Fruit fly (Drosophila melanogaster) whole organism, embryonic: ENCODE results near the gene CG14740.

Source experiments
- Adf1 ChIP-seq: fragments of 200-800 bp; sonication (Bioruptor generic); IDR thresholded peaks from 2 replicates; pipeline ENCODE4 v1.3.6; 2022; ENCODE audit warnings: missing biosample characterization, missing genetic modification characterization
- CG10274 ChIP-seq: fragments of 200-800 bp; sonication (Bioruptor generic); optimal IDR thresholded peaks from 3 replicates; lab custom pipeline; 2017; ENCODE audit warnings: missing biosample characterization, mild to moderate bottlenecking, missing genetic modification characterization
- CG10654 ChIP-seq: fragments of 200-800 bp; sonication (Bioruptor generic); optimal IDR thresholded peaks from 2 replicates; lab custom pipeline; 2016; ENCODE audit warnings: missing biosample characterization, missing genetic modification characterization
- CG11723 ChIP-seq: fragments of 200-800 bp; sonication (Bioruptor generic); optimal IDR thresholded peaks from 2 replicates; lab custom pipeline; 2017; ENCODE audit warnings: missing biosample characterization, mild to moderate bottlenecking, missing genetic modification characterization
- CG12155 ChIP-seq: fragments of 200-800 bp; sonication (Bioruptor generic); optimal IDR thresholded peaks from 3 replicates; lab custom pipeline; 2016; ENCODE audit warnings: missing biosample characterization, missing genetic modification characterization
- CG12236 ChIP-seq: fragments of 200-800 bp; sonication (Bioruptor generic); optimal IDR thresholded peaks from 2 replicates; lab custom pipeline; 2016; ENCODE audit warnings: missing biosample characterization, missing genetic modification characterization
- CG12299 ChIP-seq: fragments of 200-800 bp; sonication (Bioruptor generic); optimal IDR thresholded peaks from 2 replicates; lab custom pipeline; 2018; ENCODE audit warnings: missing biosample characterization, mild to moderate bottlenecking, missing genetic modification characterization
- CG12942 ChIP-seq: fragments of 200-800 bp; sonication (Bioruptor generic); optimal IDR thresholded peaks from 3 replicates; lab custom pipeline; 2016; ENCODE audit warnings: missing biosample characterization, missing genetic modification characterization
- CG14014 ChIP-seq: fragments of 200-800 bp; sonication (Bioruptor generic); IDR thresholded peaks from 2 replicates; pipeline ENCODE4 v1.3.6; 2022; ENCODE audit warnings: missing biosample characterization, missing genetic modification characterization
- CG14441 ChIP-seq: fragments of 200-800 bp; sonication (Bioruptor generic); IDR thresholded peaks from 2 replicates; pipeline ENCODE4 v1.3.6; 2022; ENCODE audit warnings: missing biosample characterization, missing genetic modification characterization
- CG14710 ChIP-seq: fragments of 200-800 bp; sonication (Bioruptor generic); optimal IDR thresholded peaks from 3 replicates; lab custom pipeline; 2019; ENCODE audit warnings: missing biosample characterization, mild to moderate bottlenecking, missing genetic modification characterization, moderate library complexity
- CG15011 ChIP-seq: fragments of 200-800 bp; sonication (Bioruptor generic); optimal IDR thresholded peaks from 3 replicates; lab custom pipeline; 2018; ENCODE audit warnings: missing biosample characterization, mild to moderate bottlenecking, missing genetic modification characterization
- CG15269 ChIP-seq: fragments of 200-800 bp; sonication (Bioruptor generic); optimal IDR thresholded peaks from 2 replicates; lab custom pipeline; 2018; ENCODE audit warnings: missing biosample characterization, mild to moderate bottlenecking, missing genetic modification characterization, moderate library complexity
- CG18599 ChIP-seq: fragments of 200-800 bp; sonication (Bioruptor generic); optimal IDR thresholded peaks from 3 replicates; lab custom pipeline; 2017; ENCODE audit warnings: missing biosample characterization, missing genetic modification characterization, mild to moderate bottlenecking, moderate library complexity, missing genetic modification reagents
- CG2129 ChIP-seq: fragments of 200-800 bp; sonication (Bioruptor generic); IDR thresholded peaks from 2 replicates; pipeline ENCODE4 v1.3.6; 2022; ENCODE audit warnings: missing biosample characterization, missing genetic modification characterization; ENCODE audit not compliant: partially characterized antibody
- CG2712 ChIP-seq: fragments of 200-800 bp; optimal IDR thresholded peaks from 3 replicates; lab custom pipeline; 2019; ENCODE audit warnings: missing biosample characterization, mild to moderate bottlenecking, missing genetic modification characterization, moderate library complexity
- CG34224 ChIP-seq: fragments of 200-800 bp; sonication (Bioruptor generic); IDR thresholded peaks from 3 replicates; pipeline ENCODE4 v1.3.6; 2022; ENCODE audit warnings: missing biosample characterization, missing genetic modification characterization; ENCODE audit not compliant: partially characterized antibody
- CG3838 ChIP-seq: fragments of 200-800 bp; sonication (Bioruptor generic); optimal IDR thresholded peaks from 3 replicates; lab custom pipeline; 2016; ENCODE audit warnings: missing biosample characterization, missing genetic modification characterization
- CG5245 ChIP-seq: fragments of 200-800 bp; sonication (Bioruptor generic); optimal IDR thresholded peaks from 3 replicates; lab custom pipeline; 2016; ENCODE audit warnings: missing biosample characterization, missing genetic modification characterization
- CG7839 ChIP-seq: fragments of 200-800 bp; sonication (Bioruptor generic); optimal IDR thresholded peaks from 3 replicates; lab custom pipeline; 2018; ENCODE audit warnings: missing biosample characterization, mild to moderate bottlenecking, missing genetic modification characterization, moderate library complexity
- CG8089 ChIP-seq: fragments of 200-800 bp; sonication (Bioruptor generic); optimal IDR thresholded peaks from 3 replicates; lab custom pipeline; 2016; ENCODE audit warnings: missing biosample characterization, missing genetic modification characterization
- CG9932 ChIP-seq: fragments of 200-800 bp; sonication (Bioruptor generic); IDR thresholded peaks from 2 replicates; pipeline ENCODE4 v1.3.6; 2022; ENCODE audit warnings: missing biosample characterization, missing genetic modification characterization
- CTCF ChIP-seq: fragments of 200-800 bp; sonication (Bioruptor generic); optimal IDR thresholded peaks from 2 replicates; lab custom pipeline; 2017; ENCODE audit warnings: missing biosample characterization, mild to moderate bottlenecking, missing genetic modification characterization, moderate library complexity
- CoRest ChIP-seq: fragments of 200-800 bp; sonication (Bioruptor generic); optimal IDR thresholded peaks from 3 replicates; lab custom pipeline; 2018; ENCODE audit warnings: missing biosample characterization, mild to moderate bottlenecking, missing genetic modification characterization, moderate library complexity
- CrebB ChIP-seq: fragments of 200-800 bp; sonication (Bioruptor generic); optimal IDR thresholded peaks from 3 replicates; lab custom pipeline; 2018; ENCODE audit warnings: missing biosample characterization, mild to moderate bottlenecking, missing genetic modification characterization
- Dip2 ChIP-seq: fragments of 200-800 bp; sonication (Bioruptor generic); IDR thresholded peaks from 2 replicates; pipeline ENCODE4 v1.3.6; 2022; ENCODE audit warnings: missing biosample characterization, missing genetic modification characterization
- Doc2 ChIP-seq: fragments of 200-800 bp; sonication (Bioruptor generic); IDR thresholded peaks from 2 replicates; pipeline ENCODE4 v1.3.6; 2022; ENCODE audit warnings: missing biosample characterization, missing genetic modification characterization
- Dp ChIP-seq: fragments of 200-800 bp; sonication (Bioruptor generic); optimal IDR thresholded peaks from 2 replicates; lab custom pipeline; 2018; ENCODE audit warnings: missing biosample characterization, mild to moderate bottlenecking, missing genetic modification characterization, moderate library complexity
- HLH3B ChIP-seq: fragments of 200-800 bp; sonication (Bioruptor generic); IDR thresholded peaks from 2 replicates; pipeline ENCODE4 v1.3.6; 2022; ENCODE audit warnings: missing biosample characterization, missing genetic modification characterization
- Hand ChIP-seq: fragments of 200-800 bp; sonication (Bioruptor generic); optimal IDR thresholded peaks from 2 replicates; lab custom pipeline; 2017; ENCODE audit warnings: mild to moderate bottlenecking, missing biosample characterization, missing genetic modification reagents, missing genetic modification characterization
- HmgD ChIP-seq: fragments of 200-800 bp; sonication (Bioruptor generic); optimal IDR thresholded peaks from 3 replicates; lab custom pipeline; 2016; ENCODE audit warnings: missing biosample characterization, missing genetic modification characterization
- MESR4 ChIP-seq: fragments of 200-800 bp; sonication (Bioruptor generic); optimal IDR thresholded peaks from 2 replicates; lab custom pipeline; 2018; ENCODE audit warnings: missing biosample characterization, mild to moderate bottlenecking, missing genetic modification characterization, moderate library complexity
- Optix ChIP-seq: fragments of 200-800 bp; sonication (Bioruptor generic); IDR thresholded peaks from 3 replicates; pipeline ENCODE4 v1.3.6; 2022; ENCODE audit warnings: missing biosample characterization, missing genetic modification characterization
- Pdp1 ChIP-seq, 2 experiments: fragments of 200-800 bp; sonication (Bioruptor generic); optimal IDR thresholded peaks; 3 replicates each; lab custom pipeline; 2016; ENCODE audit warnings: missing biosample characterization in 2 of 2, missing genetic modification characterization in 2 of 2, mild to moderate bottlenecking in 1 of 2, moderate library complexity in 1 of 2
- Sox102F ChIP-seq: fragments of 200-800 bp; sonication (Bioruptor generic); optimal IDR thresholded peaks from 2 replicates; lab custom pipeline; 2018; ENCODE audit warnings: missing biosample characterization, mild to moderate bottlenecking, missing genetic modification characterization, moderate library complexity
- ase ChIP-seq: fragments of 200-800 bp; sonication (Bioruptor generic); IDR thresholded peaks from 3 replicates; pipeline ENCODE4 v1.3.6; 2022; ENCODE audit warnings: missing biosample characterization, missing genetic modification characterization
- bcd ChIP-seq: fragments of 200-800 bp; sonication (Bioruptor generic); optimal IDR thresholded peaks from 2 replicates; lab custom pipeline; 2017; ENCODE audit warnings: missing biosample characterization, mild to moderate bottlenecking, missing genetic modification characterization
- bigmax ChIP-seq: fragments of 200-800 bp; sonication (Bioruptor generic); optimal IDR thresholded peaks from 2 replicates; lab custom pipeline; 2018; ENCODE audit warnings: missing biosample characterization, mild to moderate bottlenecking, missing genetic modification characterization
- cas ChIP-seq: fragments of 200-800 bp; sonication (Bioruptor generic); IDR thresholded peaks from 2 replicates; pipeline ENCODE4 v1.3.6; 2022; ENCODE audit warnings: missing biosample characterization, missing genetic modification characterization
- en ChIP-seq: fragments of 200-800 bp; sonication (Bioruptor generic); optimal IDR thresholded peaks from 2 replicates; lab custom pipeline; 2016; ENCODE audit warnings: missing biosample characterization, missing genetic modification characterization
- esg ChIP-seq: fragments of 200-800 bp; sonication (Bioruptor generic); conservative IDR thresholded peaks from 2 replicates; pipeline ENCODE4 v1.3.6; 2022; ENCODE audit warnings: missing biosample characterization, missing genetic modification characterization
- fru ChIP-seq: fragments of >200 bp; optimal IDR thresholded peaks from 2 replicates; lab custom pipeline; 2017
- grau ChIP-seq: fragments of 200-800 bp; optimal IDR thresholded peaks from 3 replicates; lab custom pipeline; 2019; ENCODE audit warnings: missing biosample characterization, mild to moderate bottlenecking, missing genetic modification characterization, moderate library complexity
- h ChIP-seq: fragments of >200 bp; optimal IDR thresholded peaks from 2 replicates; lab custom pipeline; 2017
- p53 ChIP-seq: fragments of 200-800 bp; sonication (Bioruptor generic); optimal IDR thresholded peaks from 2 replicates; lab custom pipeline; 2016; ENCODE audit warnings: missing biosample characterization, missing genetic modification characterization
- pb ChIP-seq: fragments of 200-800 bp; sonication (Bioruptor generic); optimal IDR thresholded peaks from 3 replicates; lab custom pipeline; 2016; ENCODE audit warnings: missing biosample characterization, missing genetic modification characterization
- sc ChIP-seq, 3 experiments: fragments of >200 bp in 2 of 3; fragments of 200-800 bp in 1 of 3; sonication (Bioruptor generic) in 1 of 3; optimal IDR thresholded peaks; 2 replicates in 2 of 3; 3 replicates in 1 of 3; lab custom pipeline; 2017; ENCODE audit warnings: mild to moderate bottlenecking in 1 of 3, missing biosample characterization in 1 of 3, missing genetic modification characterization in 1 of 3, missing genetic modification reagents in 1 of 3
- scrt ChIP-seq: fragments of 200-800 bp; sonication (Bioruptor generic); optimal IDR thresholded peaks from 2 replicates; lab custom pipeline; 2018; ENCODE audit warnings: missing biosample characterization, mild to moderate bottlenecking, missing genetic modification characterization, moderate library complexity
- stc ChIP-seq: fragments of 200-800 bp; sonication (Bioruptor generic); IDR thresholded peaks from 2 replicates; pipeline ENCODE4 v1.3.6; 2022; ENCODE audit warnings: missing biosample characterization, missing genetic modification characterization
- tio ChIP-seq: fragments of 200-800 bp; sonication (Bioruptor generic); optimal IDR thresholded peaks from 2 replicates; lab custom pipeline; 2017; ENCODE audit warnings: missing biosample characterization, missing genetic modification characterization, inconsistent platforms
- trem ChIP-seq: fragments of 200-800 bp; optimal IDR thresholded peaks from 3 replicates; lab custom pipeline; 2019; ENCODE audit warnings: missing biosample characterization, mild to moderate bottlenecking, missing genetic modification characterization, moderate library complexity
- twi ChIP-seq: fragments of 200-800 bp; optimal IDR thresholded peaks from 2 replicates; lab custom pipeline; 2019; ENCODE audit warnings: missing biosample characterization, mild to moderate bottlenecking, missing genetic modification characterization, moderate library complexity

Gene CG14740

DNA sequence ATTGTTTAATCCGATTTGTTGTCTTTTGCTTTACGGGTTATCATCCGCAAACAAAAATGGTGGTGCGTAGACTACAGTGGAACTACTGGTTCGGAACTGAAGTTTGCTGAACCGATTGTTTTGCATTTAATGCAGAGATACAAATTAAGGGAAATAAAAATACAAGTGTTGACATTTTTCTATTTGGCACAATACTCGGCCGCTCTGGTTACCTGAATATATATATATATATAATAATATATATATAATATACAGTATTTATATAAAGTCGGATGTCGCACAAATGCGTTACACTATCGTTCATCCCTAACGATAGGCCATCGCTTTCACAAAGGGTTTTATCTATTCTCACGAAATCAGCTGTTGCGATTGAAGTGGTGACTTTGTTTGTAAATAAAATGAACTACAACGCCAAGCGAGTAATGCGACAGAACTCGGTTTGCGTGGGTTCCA, 45.9 kb downstream of the CG14740 start, which contains the start of the genes DCAF12 and Spt3 (continued):
- TF ChIP-seq scrt (GFP tag; lab: Kevin White, UChicago) = peak; percentile 44
- no peak for TF ChIP-seq CG7839 (tag; lab: Kevin White, UChicago)
- TF ChIP-seq CG15269 (tag; lab: Kevin White, UChicago) = no peak
- peak; percentile 85 for TF ChIP-seq CG9932 (GFP tag; lab: Robert Waterston, UW)
- peak; percentile 57 for TF ChIP-seq bcd
- TF ChIP-seq CG14014 (GFP tag; lab: Robert Waterston, UW) = no peak
- TF ChIP-seq fru (lab: Kevin White, UChicago) = no peak
- TF ChIP-seq Doc2 = no peak
- TF ChIP-seq Sox102F (GFP tag; lab: Kevin White, UChicago) = no peak
- TF ChIP-seq CG12155 = peak; percentile 7
- no peak for TF ChIP-seq Optix (GFP tag; lab: Robert Waterston, UW)
- TF ChIP-seq CG12942 (GFP tag; lab: Kevin White, UChicago) = no peak
- peak; percentile 76 for TF ChIP-seq CG34224 (GFP tag; lab: Robert Waterston, UW)
- TF ChIP-seq stc (GFP tag; lab: Robert Waterston, UW) = no peak
- no peak for TF ChIP-seq Hand (GFP tag; lab: Kevin White, UChicago)
- TF ChIP-seq HmgD (GFP tag; lab: Kevin White, UChicago) = no peak
- no peak for TF ChIP-seq bigmax
- TF ChIP-seq esg (GFP tag; lab: Robert Waterston, UW) = no peak
- TF ChIP-seq MESR4 (GFP tag; lab: Kevin White, UChicago) = no peak
- 0 out of 2 replicates have a peak, but pooled peaks have one; percentile 33 for TF ChIP-seq cas (GFP tag; lab: Robert Waterston, UW)
- TF ChIP-seq Dp (GFP tag; lab: Kevin White, UChicago) = no peak
- TF ChIP-seq CG18599 = peak; percentile 62
- peak; percentile 19; the same call in 1 of the 2 replicates for TF ChIP-seq HLH3B (GFP tag; lab: Robert Waterston, UW)
- TF ChIP-seq Adf1 (GFP tag; lab: Robert Waterston, UW) = no peak
- TF ChIP-seq en (GFP tag; lab: Kevin White, UChicago) = no peak
- peak; percentile 40 for TF ChIP-seq CG10654 (GFP tag; lab: Kevin White, UChicago)
- TF ChIP-seq tio = no peak
- TF ChIP-seq ase = no peak
- no peak for TF ChIP-seq CG11723 (GFP tag; lab: Kevin White, UChicago)
- TF ChIP-seq CG8089 (GFP tag; lab: Kevin White, UChicago) = no peak
- no peak for TF ChIP-seq CG15011
- peak; percentile 85 for TF ChIP-seq trem
- no peak for TF ChIP-seq p53 (GFP tag; lab: Kevin White, UChicago)
- TF ChIP-seq CG14710 (tag; lab: Kevin White, UChicago) = peak; percentile 83
- no peak for TF ChIP-seq CG12236 (GFP tag; lab: Kevin White, UChicago)
- no peak for TF ChIP-seq Pdp1 (GFP tag; optimal IDR thresholded peaks at IDR 0.05; lab: Kevin White, UChicago)
- TF ChIP-seq CG10274 = no peak
- TF ChIP-seq grau = peak; percentile 79
- TF ChIP-seq CoRest (tag; lab: Kevin White, UChicago) = peak; percentile 76
- no peak for TF ChIP-seq CG5245 (GFP tag; lab: Kevin White, UChicago)
- TF ChIP-seq twi = peak; percentile 69
- TF ChIP-seq CG3838 (GFP tag; lab: Kevin White, UChicago) = no peak
- no peak for TF ChIP-seq CrebB (tag; lab: Kevin White, UChicago)
- peak; percentile 94 for TF ChIP-seq CG2129 (GFP tag; lab: Robert Waterston, UW)
- peak; percentile 81 for TF ChIP-seq CG2712 (tag; lab: Kevin White, UChicago)
- no peak for TF ChIP-seq sc (optimal IDR thresholded peaks at IDR 0.05; lab: Kevin White, UChicago)
- peak; percentile 29 for TF ChIP-seq sc (GFP tag; optimal IDR thresholded peaks at IDR 0.05; lab: Kevin White, UChicago)
- no peak for TF ChIP-seq pb (GFP tag; lab: Kevin White, UChicago)
- TF ChIP-seq CTCF = no peak
- TF ChIP-seq CG14441 (GFP tag; lab: Robert Waterston, UW) = peak; percentile 37; the same call in 1 of the 2 replicates
- TF ChIP-seq CG12299 (tag; lab: Kevin White, UChicago) = peak; percentile 1
- no peak for TF ChIP-seq h (lab: Kevin White, UChicago)
- TF ChIP-seq Dip2 = no peak
